In the genomic region with DNA sequence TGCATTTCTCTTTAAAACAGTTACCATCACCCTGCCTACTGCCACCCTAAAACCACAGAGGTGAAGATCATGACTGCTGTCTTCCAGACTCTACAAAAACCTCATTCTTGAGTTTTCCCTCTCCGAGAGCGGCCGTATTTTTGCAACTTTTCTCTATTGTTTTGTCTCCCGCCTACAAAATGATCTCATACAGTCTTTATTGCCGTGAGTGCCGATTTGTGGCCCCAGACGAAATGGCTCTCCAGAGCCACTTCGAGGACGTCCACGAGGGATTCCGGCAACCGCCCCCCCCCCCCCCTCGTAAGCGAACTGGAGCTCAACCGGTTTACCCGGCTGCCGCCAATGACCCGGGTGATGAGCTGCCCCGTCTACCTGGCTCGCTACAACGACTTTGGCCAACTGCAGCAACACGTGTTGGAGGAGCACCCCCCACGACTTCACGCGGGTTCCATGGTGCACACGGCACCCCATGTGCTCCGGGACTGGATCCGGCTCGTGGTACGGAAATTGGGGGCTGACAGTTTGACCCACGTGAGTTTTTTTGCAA, we compare ENCODE assay signal across 6 worm cellular contexts.
A peak's percentile ranks its signal among the peaks of the same experiment; 100 is the strongest.
TF ChIP-seq lines count a peak whose summit lies in the region.

No protein-coding gene starts in this region.

TF ChIP-seq in whole organism, L1 larva, 84 proteins besides CTCF, POLR2A, EP300 and RAD21:
- no peak for TF ChIP-seq mab-9 (GFP tag; IDR thresholded peaks at IDR 0.05; lab: Robert Waterston, UW)
- TF ChIP-seq elt-3 (tag; optimal IDR thresholded peaks at IDR 0.05; lab: Kevin White, UChicago) = no peak
- peak; percentile 54 for TF ChIP-seq ceh-8 (GFP tag; optimal IDR thresholded peaks at IDR 0.05; lab: Kevin White, UChicago)

TF ChIP-seq in whole organism, L4 larva, 104 proteins besides CTCF, POLR2A, EP300 and RAD21 (continues in another document):
- TF ChIP-seq zfp-2 (tag; optimal IDR thresholded peaks at IDR 0.05; lab: Kevin White, UChicago) = no peak
- peak; percentile 90 for TF ChIP-seq aha-1 (tag; lab: Kevin White, UChicago)
- TF ChIP-seq F26F4.8 (GFP tag; conservative IDR thresholded peaks at IDR 0.05; lab: Robert Waterston, UW) = no peak
- TF ChIP-seq mxl-3 (GFP tag; optimal IDR thresholded peaks at IDR 0.05; lab: Kevin White, UChicago) = no peak
- no peak for TF ChIP-seq pqm-1 (tag; optimal IDR thresholded peaks at IDR 0.05; lab: Kevin White, UChicago)
- no peak for TF ChIP-seq nhr-76 (tag; optimal IDR thresholded peaks at IDR 0.05; lab: Kevin White, UChicago)
- no peak for TF ChIP-seq fkh-10 (GFP tag; optimal IDR thresholded peaks at IDR 0.05; lab: Kevin White, UChicago)
- TF ChIP-seq lim-7 (GFP tag; IDR thresholded peaks at IDR 0.05; lab: Robert Waterston, UW) = no peak
- 0 out of 2 replicates have a peak, but pooled peaks have one; percentile 12 for TF ChIP-seq daf-8 (GFP tag; IDR thresholded peaks at IDR 0.05; lab: Robert Waterston, UW)
- TF ChIP-seq T26A8.4 (GFP tag; IDR thresholded peaks at IDR 0.05; lab: Robert Waterston, UW) = no peak
- TF ChIP-seq dve-1 (tag; optimal IDR thresholded peaks at IDR 0.05; lab: Kevin White, UChicago; ENCODE audit: insufficient read depth) = no peak
- TF ChIP-seq mep-1 (tag; optimal IDR thresholded peaks at IDR 0.05; lab: Kevin White, UChicago) = no peak
- TF ChIP-seq set-16 (GFP tag; IDR thresholded peaks at IDR 0.05; lab: Robert Waterston, UW) = peak; percentile 97
- TF ChIP-seq egl-43 (GFP tag; IDR thresholded peaks at IDR 0.05; lab: Robert Waterston, UW) = no peak
- no peak for TF ChIP-seq ctbp-1 (GFP tag; IDR thresholded peaks at IDR 0.05; lab: Robert Waterston, UW)
- no peak for TF ChIP-seq zfp-3 (GFP tag; conservative IDR thresholded peaks at IDR 0.05; lab: Robert Waterston, UW)
- no peak for TF ChIP-seq dpl-1 (GFP tag; optimal IDR thresholded peaks at IDR 0.05; lab: Kevin White, UChicago)

TF ChIP-seq in whole organism, early embryonic, 17 proteins besides CTCF, POLR2A, EP300 and RAD21:
- TF ChIP-seq hmg-4 (GFP tag; optimal IDR thresholded peaks at IDR 0.05; lab: Kevin White, UChicago) (peak; percentile 27), sea-1 (GFP tag; conservative IDR thresholded peaks at IDR 0.05; lab: Robert Waterston, UW) (no peak)

TF ChIP-seq in whole organism, late embryonic, 69 proteins besides CTCF, POLR2A, EP300 and RAD21:
- no peak for TF ChIP-seq tbx-7 (tag; optimal IDR thresholded peaks at IDR 0.05; lab: Kevin White, UChicago)
- TF ChIP-seq tbx-2 (tag; optimal IDR thresholded peaks at IDR 0.05; lab: Kevin White, UChicago) = no peak
- peak; percentile 7 for TF ChIP-seq ceh-31 (tag; optimal IDR thresholded peaks at IDR 0.05; lab: Kevin White, UChicago)
- TF ChIP-seq fax-1 (tag; optimal IDR thresholded peaks at IDR 0.05; lab: Kevin White, UChicago) = no peak
- TF ChIP-seq che-1 (tag; optimal IDR thresholded peaks at IDR 0.05; lab: Kevin White, UChicago) = no peak

TF ChIP-seq in whole organism, midembryonic, 9 proteins besides CTCF, POLR2A, EP300 and RAD21:
- TF ChIP-seq tab-1 (GFP tag; IDR thresholded peaks at IDR 0.05; lab: Robert Waterston, UW) = 0 out of 2 replicates have a peak, but pooled peaks have one; percentile 43
- TF ChIP-seq klf-2 (GFP tag; conservative IDR thresholded peaks at IDR 0.05; lab: Robert Waterston, UW) = no peak

TF ChIP-seq in whole organism, young adult, 124 proteins besides CTCF, POLR2A, EP300 and RAD21:
- TF ChIP-seq him-1 (tag; optimal IDR thresholded peaks at IDR 0.05; lab: Kevin White, UChicago) = no peak
- TF ChIP-seq ceh-79 (tag; optimal IDR thresholded peaks at IDR 0.05; lab: Kevin White, UChicago) = peak; percentile 2
- peak; percentile 61 for TF ChIP-seq zim-3 (tag; optimal IDR thresholded peaks at IDR 0.05; lab: Kevin White, UChicago)
- TF ChIP-seq lin-40 (tag; optimal IDR thresholded peaks at IDR 0.05; lab: Kevin White, UChicago) = no peak
- 0 out of 2 replicates have a peak, but pooled peaks have one; percentile 8 for TF ChIP-seq mcd-1 (GFP tag; IDR thresholded peaks at IDR 0.05; lab: Robert Waterston, UW)
- TF ChIP-seq K11D2.4 (GFP tag; IDR thresholded peaks at IDR 0.05; lab: Robert Waterston, UW) = no peak
- TF ChIP-seq aptf-3 (GFP tag; IDR thresholded peaks at IDR 0.05; lab: Robert Waterston, UW) = no peak
- TF ChIP-seq zfh-2 (GFP tag; conservative IDR thresholded peaks at IDR 0.05; lab: Robert Waterston, UW) = peak; percentile 93
- no peak for TF ChIP-seq dpff-1 (tag; optimal IDR thresholded peaks at IDR 0.05; lab: Kevin White, UChicago)
- no peak for TF ChIP-seq xnd-1 (tag; optimal IDR thresholded peaks at IDR 0.05; lab: Kevin White, UChicago)
- 0 out of 2 replicates have a peak, but pooled peaks have one; percentile 23 for TF ChIP-seq dox-1 (GFP tag; IDR thresholded peaks at IDR 0.05; lab: Robert Waterston, UW)
- 0 out of 2 replicates have a peak, but pooled peaks have one; percentile 57 for TF ChIP-seq F37B4.10 (GFP tag; IDR thresholded peaks at IDR 0.05; lab: Robert Waterston, UW)
- TF ChIP-seq ztf-26 (tag; optimal IDR thresholded peaks at IDR 0.05; lab: Kevin White, UChicago) = no peak
- TF ChIP-seq nfya-1 (tag; optimal IDR thresholded peaks at IDR 0.05; lab: Kevin White, UChicago; ENCODE audit: borderline replicate concordance, insufficient read depth) = no peak
- no peak for TF ChIP-seq snpc-1.3 (tag; optimal IDR thresholded peaks at IDR 0.05; lab: Kevin White, UChicago; ENCODE audit: insufficient read depth)
- TF ChIP-seq egrh-3 (GFP tag; IDR thresholded peaks at IDR 0.05; lab: Robert Waterston, UW) = peak; percentile 90
- TF ChIP-seq ztf-6 (GFP tag; IDR thresholded peaks at IDR 0.05; lab: Robert Waterston, UW) = no peak
- no peak for TF ChIP-seq madf-10 (tag; optimal IDR thresholded peaks at IDR 0.05; lab: Kevin White, UChicago)
